Worm (Caenorhabditis elegans) whole organism, L4 larva: Measurements from ENCODE around the gene srm-3.

Experiments used
- F44E2.7 ChIP-seq: fragments of 200-800 bp; sonication (Bioruptor generic); IDR thresholded peaks from 2 replicates; pipeline ENCODE4 v2.1.2; 2022; ENCODE audit warnings: missing genetic modification characterization, missing compliant biosample characterization
- T26A8.4 ChIP-seq: fragments of 200-800 bp; sonication (Bioruptor generic); IDR thresholded peaks from 2 replicates; pipeline ENCODE4 v1.3.6; 2022; ENCODE audit warnings: missing genetic modification characterization, missing compliant biosample characterization
- Y75B8A.6 ChIP-seq: fragments of 200-800 bp; sonication (Bioruptor generic); IDR thresholded peaks from 2 replicates; pipeline ENCODE4 v1.3.6; 2022; ENCODE audit warnings: missing genetic modification reagents, missing genetic modification characterization, missing compliant biosample characterization
- aha-1 ChIP-seq: fragments of 150-350 bp; peaks from one replicate; lab custom pipeline; 2014; ENCODE audit warnings: missing biosample characterization, missing genetic modification characterization
- aly-2 ChIP-seq: sonication (generic microtip); optimal IDR thresholded peaks from 2 replicates; lab custom pipeline; 2018; ENCODE audit warnings: missing biosample characterization, missing genetic modification characterization
- ama-1 ChIP-seq: fragments of 150-350 bp; optimal IDR thresholded peaks from 2 replicates; lab custom pipeline; 2014; ENCODE audit warnings: inconsistent platforms, mixed read lengths
- ceh-32 ChIP-seq: sonication (generic microtip); optimal IDR thresholded peaks from 2 replicates; lab custom pipeline; 2016; ENCODE audit warnings: mild to moderate bottlenecking, missing genetic modification characterization, missing compliant biosample characterization; ENCODE audit not compliant: poor library complexity
- ces-1 ChIP-seq: fragments of 150-350 bp; sonication (generic microtip); optimal IDR thresholded peaks from 4 replicates; lab custom pipeline; 2014; ENCODE audit warnings: missing biosample characterization, missing genetic modification reagents, missing genetic modification characterization
- cey-2 ChIP-seq: sonication (generic microtip); optimal IDR thresholded peaks from 3 replicates; lab custom pipeline; 2017; ENCODE audit warnings: missing genetic modification characterization, mild to moderate bottlenecking, missing compliant biosample characterization, antibody characterized with exemption, borderline replicate concordance; ENCODE audit not compliant: insufficient read depth
- ctbp-1 ChIP-seq: fragments of 200-800 bp; sonication (Bioruptor generic); IDR thresholded peaks from 2 replicates; pipeline ENCODE4 v1.3.6; 2022; ENCODE audit warnings: missing genetic modification reagents, missing genetic modification characterization, missing compliant biosample characterization
- daf-16 ChIP-seq, 3 experiments: sonication (generic microtip); optimal IDR thresholded peaks; 2 replicates each; lab custom pipeline; 2016 to 2017; ENCODE audit warnings: missing genetic modification characterization in 3 of 3, missing genetic modification reagents in 3 of 3, mild to moderate bottlenecking in 2 of 3, missing compliant biosample characterization in 2 of 3, missing biosample characterization in 1 of 3, moderate library complexity in 1 of 3
- dmd-6 ChIP-seq: fragments of 200-800 bp; sonication (Bioruptor generic); IDR thresholded peaks from 2 replicates; pipeline ENCODE4 v1.3.6; 2022; ENCODE audit warnings: missing genetic modification reagents, missing genetic modification characterization, missing compliant biosample characterization
- dmd-9 ChIP-seq: fragments of 200-800 bp; sonication (Bioruptor generic); IDR thresholded peaks from 2 replicates; pipeline ENCODE4 v1.3.6; 2022; ENCODE audit warnings: missing genetic modification reagents, missing genetic modification characterization, missing compliant biosample characterization
- dve-1 ChIP-seq: sonication (generic microtip); optimal IDR thresholded peaks from 2 replicates; lab custom pipeline; 2017; ENCODE audit warnings: antibody characterized with exemption, mild to moderate bottlenecking, missing genetic modification characterization, missing compliant biosample characterization; ENCODE audit not compliant: insufficient read depth
- gei-8 ChIP-seq: fragments of 200-800 bp; sonication (Bioruptor generic); optimal IDR thresholded peaks from 2 replicates; lab custom pipeline; 2018; ENCODE audit warnings: mild to moderate bottlenecking, missing genetic modification characterization, missing compliant biosample characterization
- hif-1 ChIP-seq, 2 experiments: sonication (generic microtip); optimal IDR thresholded peaks; 2 replicates each; lab custom pipeline; 2016 to 2017; ENCODE audit warnings: missing compliant biosample characterization in 2 of 2, missing genetic modification characterization in 2 of 2, missing genetic modification reagents in 2 of 2, missing genotype in 2 of 2, mild to moderate bottlenecking in 1 of 2
- hlh-11 ChIP-seq: fragments of 200-800 bp; sonication (Bioruptor generic); optimal IDR thresholded peaks from 2 replicates; lab custom pipeline; 2018; ENCODE audit warnings: mild to moderate bottlenecking, missing genetic modification characterization, missing compliant biosample characterization
- hmg-1.1 ChIP-seq: fragments of 200-800 bp; sonication (Bioruptor generic); IDR thresholded peaks from 2 replicates; pipeline ENCODE4 v1.3.6; 2022; ENCODE audit warnings: missing genetic modification reagents, missing genetic modification characterization, missing compliant biosample characterization
- lin-13 ChIP-seq: fragments of 150-350 bp; optimal IDR thresholded peaks from 2 replicates; lab custom pipeline; 2014; ENCODE audit warnings: missing biosample characterization, missing genetic modification reagents, missing genetic modification characterization
- lin-29 ChIP-seq: fragments of 200-800 bp; sonication (Bioruptor generic); IDR thresholded peaks from 2 replicates; pipeline ENCODE4 v1.3.6; 2022; ENCODE audit warnings: missing genetic modification reagents, missing genetic modification characterization, missing compliant biosample characterization
- madf-5 ChIP-seq, 2 experiments: fragments of 200-800 bp; sonication (Bioruptor generic); IDR thresholded peaks; 2 replicates each; pipeline ENCODE4 v1.3.6; 2022; ENCODE audit warnings: missing compliant biosample characterization in 2 of 2, missing genetic modification characterization in 2 of 2
- mdl-1 ChIP-seq, 2 experiments: fragments of 150-350 bp in 1 of 2; sonication (generic microtip) in 1 of 2; optimal IDR thresholded peaks; 2 replicates each; lab custom pipeline; 2014 to 2017; ENCODE audit warnings: missing biosample characterization in 2 of 2, missing genetic modification characterization in 2 of 2
- mep-1 ChIP-seq: fragments of 150-350 bp; sonication (generic microtip); optimal IDR thresholded peaks from 3 replicates; lab custom pipeline; 2014; ENCODE audit warnings: missing biosample characterization, missing genetic modification characterization
- mes-2 ChIP-seq: sonication (generic microtip); optimal IDR thresholded peaks from 2 replicates; lab custom pipeline; 2016; ENCODE audit warnings: missing genotype, mild to moderate bottlenecking, missing genetic modification characterization, missing compliant biosample characterization; ENCODE audit not compliant: poor library complexity, severe bottlenecking
- mxl-2 ChIP-seq: fragments of 200-800 bp; sonication (Bioruptor generic); conservative IDR thresholded peaks from 2 replicates; pipeline ENCODE4 v1.3.6; 2022; ENCODE audit warnings: missing genetic modification reagents, missing genetic modification characterization, missing compliant biosample characterization
- mxl-3 ChIP-seq: fragments of 200-800 bp; sonication (Bioruptor generic); optimal IDR thresholded peaks from 2 replicates; lab custom pipeline; 2018; ENCODE audit warnings: mild to moderate bottlenecking, missing genetic modification characterization, missing compliant biosample characterization
- nhr-10 ChIP-seq: fragments of 150-350 bp; optimal IDR thresholded peaks from 2 replicates; lab custom pipeline; 2014; ENCODE audit warnings: missing biosample characterization, missing genetic modification characterization
- nhr-237 ChIP-seq: sonication (generic microtip); optimal IDR thresholded peaks from 2 replicates; lab custom pipeline; 2017; ENCODE audit warnings: missing biosample characterization, missing genetic modification characterization
- nhr-28 ChIP-seq: fragments of 150-350 bp; optimal IDR thresholded peaks from 2 replicates; lab custom pipeline; 2014; ENCODE audit warnings: missing biosample characterization, missing genetic modification characterization
- nhr-48 ChIP-seq: sonication (generic microtip); optimal IDR thresholded peaks from 2 replicates; lab custom pipeline; 2016; ENCODE audit warnings: mild to moderate bottlenecking, missing genetic modification characterization, missing compliant biosample characterization
- pqm-1 ChIP-seq: sonication (generic microtip); optimal IDR thresholded peaks from 2 replicates; lab custom pipeline; 2017; ENCODE audit warnings: missing biosample characterization, missing genetic modification characterization
- tag-97 ChIP-seq: fragments of 200-800 bp; sonication (Bioruptor generic); IDR thresholded peaks from 2 replicates; pipeline ENCODE4 v1.3.6; 2022; ENCODE audit warnings: missing genetic modification characterization, missing compliant biosample characterization
- unc-39 ChIP-seq: sonication (generic microtip); optimal IDR thresholded peaks from 2 replicates; lab custom pipeline; 2017; ENCODE audit warnings: missing biosample characterization, missing genetic modification characterization
- unc-62 ChIP-seq, 3 experiments: fragments of 150-350 bp in 1 of 3; sonication (generic microtip); optimal IDR thresholded peaks in 2 of 3; peaks in 1 of 3; 1 replicate in 1 of 3; 2 replicates in 2 of 3; lab custom pipeline; 2014 to 2017; ENCODE audit warnings: missing biosample characterization in 3 of 3, missing genetic modification characterization in 3 of 3, missing genetic modification reagents in 3 of 3, missing genotype in 1 of 3
- vab-7 ChIP-seq: fragments of 200-800 bp; sonication (Bioruptor generic); IDR thresholded peaks from 2 replicates; pipeline ENCODE4 v1.3.6; 2022; ENCODE audit warnings: missing genetic modification reagents, missing genetic modification characterization, missing compliant biosample characterization
- zfp-2 ChIP-seq: sonication (generic microtip); optimal IDR thresholded peaks from 2 replicates; lab custom pipeline; 2016; ENCODE audit warnings: mild to moderate bottlenecking, missing genetic modification characterization, missing compliant biosample characterization
- zfp-3 ChIP-seq: fragments of 200-800 bp; sonication (Bioruptor generic); conservative IDR thresholded peaks from 2 replicates; pipeline ENCODE4 v1.3.6; 2022; ENCODE audit warnings: missing genetic modification reagents, missing genetic modification characterization, missing compliant biosample characterization
- ztf-7 ChIP-seq: fragments of 150-350 bp; optimal IDR thresholded peaks from 2 replicates; lab custom pipeline; 2014; ENCODE audit warnings: missing biosample characterization, missing genetic modification characterization

srm-3 gene

DNA sequence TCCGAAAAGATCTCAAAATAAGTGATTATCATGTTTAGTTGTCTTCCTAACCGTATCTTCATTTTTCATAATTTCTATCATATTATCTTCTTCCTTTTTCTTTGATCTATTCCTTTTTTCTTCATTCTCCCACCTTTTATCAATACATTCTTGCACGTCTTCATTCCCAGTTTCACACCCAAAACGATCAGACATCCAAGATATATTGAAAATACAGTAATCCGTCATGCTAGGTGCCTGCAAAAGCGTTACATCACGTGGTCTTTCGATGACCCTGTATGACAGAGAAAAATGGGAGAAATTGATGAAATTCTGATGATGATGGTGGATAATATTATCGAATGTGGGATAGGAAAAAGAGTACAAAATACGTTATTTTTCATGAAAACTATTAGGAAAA, 23.7 kb downstream of the srm-3 start (continued):
- no peak for TF ChIP-seq nhr-10 (tag; lab: Kevin White, UChicago)
- TF ChIP-seq hif-1 (tag; optimal IDR thresholded peaks at IDR 0.05; lab: Kevin White, UChicago): no peak
- peak; percentile 7 for TF ChIP-seq mxl-3 (GFP tag; lab: Kevin White, UChicago)
- no peak for TF ChIP-seq ama-1 (lab: Kevin White, UChicago)
- TF ChIP-seq T26A8.4 (GFP tag; lab: Robert Waterston, UW): no peak
- peak; percentile 53 for TF ChIP-seq cey-2 (tag; lab: Kevin White, UChicago)
- no peak for TF ChIP-seq zfp-2 (tag; lab: Kevin White, UChicago)
- TF ChIP-seq nhr-28 (tag; lab: Kevin White, UChicago): peak; percentile 82
- TF ChIP-seq ces-1 (GFP tag; lab: Kevin White, UChicago): no peak
- no peak for TF ChIP-seq ceh-32 (tag; lab: Kevin White, UChicago)
- peak; percentile 38 for TF ChIP-seq gei-8 (GFP tag; lab: Kevin White, UChicago)
- no peak for TF ChIP-seq mxl-2 (GFP tag; lab: Robert Waterston, UW)
- peak in 1 of 2 experiments; percentile 80 for TF ChIP-seq mdl-1 (tag; optimal IDR thresholded peaks at IDR 0.05; lab: Kevin White, UChicago)
- TF ChIP-seq F44E2.7 (GFP tag; lab: Robert Waterston, UW): no peak
- no peak for TF ChIP-seq madf-5 (GFP tag; IDR thresholded peaks at IDR 0.05; lab: Robert Waterston, UW)
- TF ChIP-seq unc-39: no peak
- TF ChIP-seq dmd-6: peak; percentile 59
- no peak for TF ChIP-seq nhr-237 (tag; lab: Kevin White, UChicago)
- no peak for TF ChIP-seq lin-29
- TF ChIP-seq nhr-48 (tag; lab: Kevin White, UChicago): peak; percentile 32
- no peak for TF ChIP-seq mep-1 (tag; lab: Kevin White, UChicago)
- no peak for TF ChIP-seq tag-97 (GFP tag; lab: Robert Waterston, UW)

DNA sequence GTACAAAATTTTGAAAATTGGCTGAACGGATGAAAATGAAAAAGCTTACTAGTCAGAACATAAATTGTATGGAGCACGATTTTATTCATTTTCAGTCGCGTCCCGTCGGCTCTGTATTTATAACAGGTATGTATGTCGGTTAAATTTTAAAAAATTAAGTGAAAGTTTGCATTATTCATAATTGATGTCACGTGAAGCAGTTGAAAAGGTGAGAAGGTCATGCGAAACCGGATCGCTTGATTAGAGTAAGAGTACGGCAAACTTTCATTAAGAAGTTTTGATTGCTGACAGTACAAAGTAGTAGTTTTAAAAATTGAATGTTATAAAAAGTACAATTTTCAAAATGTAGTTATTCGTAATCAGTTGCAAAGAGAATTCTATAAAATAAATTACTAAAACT, 24.4 kb downstream of the srm-3 start:
- peak in 1 of 2 experiments; percentile 84 for TF ChIP-seq unc-62 (GFP tag; optimal IDR thresholded peaks at IDR 0.05 in 1 of 2; lab: Kevin White, UChicago)
- TF ChIP-seq unc-62 (tag; optimal IDR thresholded peaks at IDR 0.05; lab: Kevin White, UChicago): no peak
- TF ChIP-seq aly-2: no peak

DNA sequence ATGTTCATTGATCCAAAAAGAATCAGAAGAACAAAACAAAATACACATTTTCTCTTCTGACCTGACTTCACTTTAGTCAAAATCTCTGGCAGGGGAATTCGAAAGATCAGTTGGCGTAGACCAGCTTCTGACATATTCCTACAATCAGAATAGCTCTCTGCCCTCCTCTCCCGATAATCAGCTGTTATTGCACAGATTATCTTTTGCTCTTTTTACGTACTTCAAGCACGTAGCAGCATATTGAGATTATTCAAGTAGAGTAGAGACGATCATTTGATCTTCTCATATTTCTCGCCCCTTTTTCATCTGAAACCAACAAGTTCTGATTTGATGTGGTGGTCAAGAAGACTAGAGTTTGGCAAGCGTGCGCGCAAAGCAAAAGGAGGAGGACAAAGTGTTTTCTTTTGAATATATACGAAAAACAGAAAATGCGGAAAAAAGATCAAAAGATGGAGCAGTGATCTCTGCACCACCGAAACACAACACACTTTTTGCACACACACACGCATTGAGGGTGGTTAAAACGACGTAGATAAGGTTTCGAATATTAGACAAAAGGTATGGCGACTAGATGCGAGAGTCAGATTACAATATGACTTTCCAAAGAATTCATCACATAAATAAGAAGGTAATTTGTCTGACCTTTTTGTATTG, 25.0 kb downstream of the srm-3 start:
- peak; percentile 7 for TF ChIP-seq mes-2
- TF ChIP-seq ctbp-1 (GFP tag; lab: Robert Waterston, UW): 0 out of 2 replicates have a peak, but pooled peaks have one; percentile 53
- no peak for TF ChIP-seq hmg-1.1
- TF ChIP-seq nhr-28 (tag; lab: Kevin White, UChicago): peak; percentile 4
- TF ChIP-seq vab-7: no peak
- peak in 1 of 2 experiments; percentile 22 for TF ChIP-seq mdl-1 (tag; optimal IDR thresholded peaks at IDR 0.05; lab: Kevin White, UChicago)
- peak; percentile 25 for TF ChIP-seq pqm-1 (tag; lab: Kevin White, UChicago)
- TF ChIP-seq Y75B8A.6 (GFP tag; lab: Robert Waterston, UW): no peak
- TF ChIP-seq ztf-7 (tag; lab: Kevin White, UChicago): no peak
- TF ChIP-seq daf-16 (GFP tag; optimal IDR thresholded peaks at IDR 0.05; lab: Kevin White, UChicago): no peak
- TF ChIP-seq daf-16 (tag; optimal IDR thresholded peaks at IDR 0.05; lab: Kevin White, UChicago): peak; percentile 61
- TF ChIP-seq mep-1 (tag; lab: Kevin White, UChicago): peak; percentile 2
- peak; percentile 77 for TF ChIP-seq aha-1 (tag; lab: Kevin White, UChicago)
- 0 out of 2 replicates have a peak, but pooled peaks have one; percentile 9 for TF ChIP-seq dmd-9
- TF ChIP-seq lin-13 (GFP tag; lab: Kevin White, UChicago): no peak
- peak in 1 of 2 experiments; percentile 94 for TF ChIP-seq unc-62 (GFP tag; optimal IDR thresholded peaks at IDR 0.05 in 1 of 2; lab: Kevin White, UChicago)
- TF ChIP-seq unc-62 (tag; optimal IDR thresholded peaks at IDR 0.05; lab: Kevin White, UChicago): no peak
- peak; percentile 3 for TF ChIP-seq nhr-10 (tag; lab: Kevin White, UChicago)
- TF ChIP-seq mxl-3 (GFP tag; lab: Kevin White, UChicago): peak; percentile 1
- TF ChIP-seq zfp-3: 0 out of 2 replicates have a peak, but pooled peaks have one; percentile 16
- peak; percentile 27 for TF ChIP-seq hlh-11 (tag; lab: Kevin White, UChicago)
- TF ChIP-seq dve-1 (tag; lab: Kevin White, UChicago): peak; percentile 56
